Worm (Caenorhabditis elegans) whole organism, L3 larva: ENCODE measurements around the gene F37C4.8.
A peak's percentile ranks its signal among the peaks of the same experiment; 100 is the strongest.

Experiments used
- R02D3.7 ChIP-seq: fragments of 150-350 bp; optimal IDR thresholded peaks from 2 replicates; lab custom pipeline; 2014; ENCODE audit warnings: missing biosample characterization, missing genetic modification characterization
- aly-2 ChIP-seq: fragments of 150-350 bp; optimal IDR thresholded peaks from 2 replicates; lab custom pipeline; 2014; ENCODE audit warnings: missing biosample characterization, missing genetic modification characterization
- ama-1 ChIP-seq: fragments of 150-350 bp; optimal IDR thresholded peaks from 2 replicates; lab custom pipeline; 2018
- ceh-16 ChIP-seq: sonication (generic microtip); optimal IDR thresholded peaks from 2 replicates; lab custom pipeline; 2017; ENCODE audit warnings: missing biosample characterization, missing genetic modification characterization
- ceh-28 ChIP-seq: fragments of 150-350 bp; optimal IDR thresholded peaks from 2 replicates; lab custom pipeline; 2014; ENCODE audit warnings: missing biosample characterization, missing genetic modification reagents, missing genetic modification characterization
- ceh-82 ChIP-seq: fragments of 150-350 bp; optimal IDR thresholded peaks from 2 replicates; lab custom pipeline; 2014; ENCODE audit warnings: missing biosample characterization, missing genetic modification characterization
- ceh-9 ChIP-seq: sonication (generic microtip); optimal IDR thresholded peaks from 2 replicates; lab custom pipeline; 2018; ENCODE audit warnings: missing biosample characterization, missing genetic modification characterization
- daf-12 ChIP-seq: fragments of 150-350 bp; optimal IDR thresholded peaks from 2 replicates; lab custom pipeline; 2014; ENCODE audit warnings: missing biosample characterization, missing genetic modification reagents, missing genetic modification characterization
- egl-27 ChIP-seq: sonication (generic microtip); optimal IDR thresholded peaks from 4 replicates; lab custom pipeline; 2017; ENCODE audit warnings: missing biosample characterization, missing genetic modification reagents, missing genetic modification characterization
- egl-5 ChIP-seq: fragments of 150-350 bp; optimal IDR thresholded peaks from 2 replicates; lab custom pipeline; 2017; ENCODE audit warnings: missing biosample characterization, missing genetic modification reagents, missing genetic modification characterization, inconsistent platforms
- elt-1 ChIP-seq: fragments of 150-350 bp; optimal IDR thresholded peaks from 2 replicates; lab custom pipeline; 2014; ENCODE audit warnings: missing biosample characterization, missing genetic modification characterization
- elt-2 ChIP-seq: sonication (generic microtip); optimal IDR thresholded peaks from 2 replicates; lab custom pipeline; 2016; ENCODE audit warnings: missing genetic modification reagents, mild to moderate bottlenecking, missing genetic modification characterization, missing compliant biosample characterization
- elt-3 ChIP-seq, 3 experiments: fragments of 150-350 bp in 1 of 3; sonication (generic microtip) in 2 of 3; optimal IDR thresholded peaks; 2 replicates in 2 of 3; 4 replicates in 1 of 3; lab custom pipeline; 2014 to 2017; ENCODE audit warnings: missing biosample characterization in 3 of 3, missing genetic modification characterization in 3 of 3
- eor-1 ChIP-seq, 2 experiments: fragments of 150-350 bp; optimal IDR thresholded peaks; 2 replicates each; lab custom pipeline; 2014 to 2018; ENCODE audit warnings: missing biosample characterization in 2 of 2, missing genetic modification characterization in 2 of 2
- fkh-2 ChIP-seq: fragments of 150-350 bp; optimal IDR thresholded peaks from 2 replicates; lab custom pipeline; 2014; ENCODE audit warnings: missing biosample characterization, missing genetic modification reagents, missing genetic modification characterization
- fos-1 ChIP-seq: fragments of 150-350 bp; optimal IDR thresholded peaks from 2 replicates; lab custom pipeline; 2014; ENCODE audit warnings: missing biosample characterization, missing genetic modification characterization
- hmg-11 ChIP-seq: sonication (generic microtip); optimal IDR thresholded peaks from 2 replicates; lab custom pipeline; 2016; ENCODE audit warnings: missing genetic modification characterization, missing compliant biosample characterization
- jun-1 ChIP-seq: fragments of 150-350 bp; optimal IDR thresholded peaks from 2 replicates; lab custom pipeline; 2014; ENCODE audit warnings: missing biosample characterization, missing genetic modification reagents, missing genetic modification characterization
- lin-15B ChIP-seq: fragments of 150-350 bp; optimal IDR thresholded peaks from 2 replicates; lab custom pipeline; 2014; ENCODE audit warnings: missing biosample characterization, missing genetic modification characterization
- lin-39 ChIP-seq: fragments of 150-350 bp; optimal IDR thresholded peaks from 2 replicates; lab custom pipeline; 2018; ENCODE audit warnings: missing biosample characterization, missing genetic modification reagents, missing genetic modification characterization
- lsy-12 ChIP-seq: sonication (generic microtip); optimal IDR thresholded peaks from 2 replicates; lab custom pipeline; 2016; ENCODE audit warnings: mild to moderate bottlenecking, missing genetic modification characterization, missing compliant biosample characterization
- mml-1 ChIP-seq: fragments of 150-350 bp; sonication (generic microtip); optimal IDR thresholded peaks from 3 replicates; lab custom pipeline; 2014; ENCODE audit warnings: missing biosample characterization, missing genetic modification characterization
- nfya-1 ChIP-seq: sonication (generic microtip); optimal IDR thresholded peaks from 2 replicates; lab custom pipeline; 2017; ENCODE audit warnings: missing genetic modification characterization, mild to moderate bottlenecking, missing compliant biosample characterization, antibody characterized with exemption, moderate library complexity; ENCODE audit not compliant: insufficient read depth
- nhr-11 ChIP-seq: fragments of 150-350 bp; optimal IDR thresholded peaks from 2 replicates; lab custom pipeline; 2014; ENCODE audit warnings: missing biosample characterization, missing genetic modification characterization
- nhr-23 ChIP-seq: fragments of 150-350 bp; optimal IDR thresholded peaks from 2 replicates; lab custom pipeline; 2014; ENCODE audit warnings: missing biosample characterization, missing genetic modification reagents, missing genetic modification characterization
- nhr-237 ChIP-seq: fragments of 150-350 bp; optimal IDR thresholded peaks from 2 replicates; lab custom pipeline; 2014; ENCODE audit warnings: missing biosample characterization, missing genetic modification characterization
- nhr-25 ChIP-seq: sonication (generic microtip); optimal IDR thresholded peaks from 2 replicates; lab custom pipeline; 2017; ENCODE audit warnings: missing biosample characterization, missing genetic modification characterization
- nhr-28 ChIP-seq: fragments of 150-350 bp; optimal IDR thresholded peaks from 2 replicates; lab custom pipeline; 2014; ENCODE audit warnings: missing biosample characterization, missing genetic modification characterization
- nhr-43 ChIP-seq: sonication (generic microtip); optimal IDR thresholded peaks from 2 replicates; lab custom pipeline; 2016; ENCODE audit warnings: mild to moderate bottlenecking, missing genetic modification characterization, missing compliant biosample characterization; ENCODE audit not compliant: poor library complexity, severe bottlenecking
- nhr-67 ChIP-seq: fragments of 150-350 bp; optimal IDR thresholded peaks from 2 replicates; lab custom pipeline; 2014; ENCODE audit warnings: missing biosample characterization, missing genetic modification characterization
- nhr-76 ChIP-seq: fragments of 150-350 bp; sonication (generic microtip); optimal IDR thresholded peaks from 5 replicates; lab custom pipeline; 2014; ENCODE audit warnings: missing biosample characterization, missing genetic modification characterization
- nhr-77 ChIP-seq: fragments of 150-350 bp; optimal IDR thresholded peaks from 2 replicates; lab custom pipeline; 2014; ENCODE audit warnings: missing biosample characterization, missing genetic modification characterization
- pha-4 ChIP-seq: fragments of 150-350 bp; optimal IDR thresholded peaks from 2 replicates; lab custom pipeline; 2014; ENCODE audit warnings: missing biosample characterization, missing genetic modification reagents, missing genetic modification characterization
- pqm-1 ChIP-seq: fragments of 150-350 bp; optimal IDR thresholded peaks from 2 replicates; lab custom pipeline; 2017; ENCODE audit warnings: missing biosample characterization, missing genetic modification characterization, inconsistent platforms
- sea-2 ChIP-seq: fragments of 150-350 bp; sonication (generic microtip); optimal IDR thresholded peaks from 4 replicates; lab custom pipeline; 2014; ENCODE audit warnings: missing biosample characterization, missing genetic modification reagents, missing genetic modification characterization
- skn-1 ChIP-seq: fragments of 150-350 bp; optimal IDR thresholded peaks from 2 replicates; lab custom pipeline; 2014; ENCODE audit warnings: missing biosample characterization, missing genetic modification characterization
- snpc-4 ChIP-seq: fragments of 150-350 bp; optimal IDR thresholded peaks from 2 replicates; lab custom pipeline; 2014; ENCODE audit warnings: missing biosample characterization, missing genetic modification characterization
- tbx-2 ChIP-seq: sonication (generic microtip); optimal IDR thresholded peaks from 2 replicates; lab custom pipeline; 2016; ENCODE audit warnings: mild to moderate bottlenecking, missing genetic modification characterization, missing compliant biosample characterization
- unc-39 ChIP-seq: sonication (generic microtip); optimal IDR thresholded peaks from 4 replicates; lab custom pipeline; 2017; ENCODE audit warnings: missing biosample characterization, missing genetic modification characterization
- unc-62 ChIP-seq: fragments of 150-350 bp; sonication (generic microtip); optimal IDR thresholded peaks from 4 replicates; lab custom pipeline; 2014; ENCODE audit warnings: missing biosample characterization, missing genetic modification reagents, missing genetic modification characterization
- zag-1 ChIP-seq: fragments of 150-350 bp; optimal IDR thresholded peaks from 2 replicates; lab custom pipeline; 2014; ENCODE audit warnings: missing biosample characterization, missing genetic modification characterization
- ztf-11 ChIP-seq: fragments of 150-350 bp; optimal IDR thresholded peaks from 2 replicates; lab custom pipeline; 2014; ENCODE audit warnings: missing biosample characterization, missing genetic modification characterization
- ztf-4 ChIP-seq: fragments of 150-350 bp; optimal IDR thresholded peaks from 2 replicates; lab custom pipeline; 2014; ENCODE audit warnings: missing biosample characterization, missing genetic modification characterization

F37C4.8 gene

DNA sequence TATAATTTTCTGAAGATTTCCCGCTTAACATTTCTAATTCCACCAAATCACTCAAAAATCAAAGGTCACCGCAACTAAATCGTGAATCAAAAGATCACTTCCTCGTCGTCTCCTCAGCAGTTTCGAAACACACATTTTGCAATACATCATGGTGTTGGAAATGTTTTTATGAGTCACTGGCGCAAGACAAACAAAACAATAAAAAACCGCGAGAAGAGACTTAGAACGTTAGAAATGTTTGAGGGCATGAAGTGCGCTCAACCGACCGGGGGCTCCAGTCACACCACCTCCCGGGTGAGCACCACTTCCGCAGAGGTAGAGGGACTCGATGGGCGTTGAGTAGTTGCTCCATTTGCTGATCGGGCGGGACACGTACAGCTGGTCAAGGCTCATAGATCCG is 5.8 kb downstream of the F37C4.8 start:
- TF ChIP-seq unc-62 (no peak), aly-2 (no peak), nhr-43 (no peak), egl-5 (peak; percentile 100), pha-4 (tag; lab: Kevin White, UChicago) (peak; percentile 80), elt-2 (tag; lab: Kevin White, UChicago) (peak; percentile 19), pqm-1 (tag; lab: Kevin White, UChicago) (peak; percentile 31), elt-3 (tag; optimal IDR thresholded peaks at IDR 0.05; lab: Kevin White, UChicago) (no peak), ceh-28 (tag; lab: Kevin White, UChicago) (no peak), nhr-67 (tag; lab: Kevin White, UChicago) (no peak), lin-39 (tag; lab: Kevin White, UChicago) (peak; percentile 66), snpc-4 (peak; percentile 22), nhr-25 (tag; lab: Kevin White, UChicago) (no peak), lsy-12 (tag; lab: Kevin White, UChicago) (no peak), fos-1 (tag; lab: Kevin White, UChicago) (peak; percentile 66), jun-1 (peak; percentile 85), skn-1 (tag; lab: Kevin White, UChicago) (no peak), eor-1 (tag; optimal IDR thresholded peaks at IDR 0.05; lab: Kevin White, UChicago) (no peak), lin-15B (tag; lab: Kevin White, UChicago) (peak; percentile 30), mml-1 (tag; lab: Kevin White, UChicago) (no peak), nfya-1 (peak; percentile 12), nhr-23 (tag; lab: Kevin White, UChicago) (peak; percentile 31), ztf-4 (no peak), egl-27 (tag; lab: Kevin White, UChicago) (peak; percentile 63)

DNA sequence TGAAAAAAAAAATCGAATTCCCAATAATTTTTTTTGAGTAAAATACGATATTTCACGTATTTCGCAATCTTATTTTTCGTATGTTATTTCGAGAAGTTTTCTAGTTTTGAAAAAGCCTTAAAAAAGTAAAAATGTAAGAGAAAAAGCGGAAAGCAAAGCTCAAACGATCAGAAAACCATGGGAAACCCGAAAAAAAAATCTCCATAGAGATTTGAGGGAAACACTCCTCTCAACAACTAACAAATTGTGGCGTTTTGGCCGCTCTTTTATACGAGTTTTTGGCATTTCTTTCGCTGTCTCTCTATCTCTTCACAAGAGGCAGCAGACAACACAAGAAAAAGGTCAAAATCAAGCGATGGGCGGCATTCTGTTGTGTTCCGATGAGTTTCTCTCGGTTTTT is 6.6 kb downstream of the F37C4.8 start:
- TF ChIP-seq mml-1 (tag; lab: Kevin White, UChicago) (no peak), ceh-82 (peak; percentile 8), pqm-1 (tag; lab: Kevin White, UChicago) (no peak), elt-3 (tag; optimal IDR thresholded peaks at IDR 0.05; lab: Kevin White, UChicago) (no peak), nhr-28 (tag; lab: Kevin White, UChicago) (no peak), elt-2 (tag; lab: Kevin White, UChicago) (peak; percentile 55), nhr-43 (no peak), nhr-25 (tag; lab: Kevin White, UChicago) (peak; percentile 50), eor-1 (tag; optimal IDR thresholded peaks at IDR 0.05; lab: Kevin White, UChicago) (no peak), ztf-11 (tag; lab: Kevin White, UChicago) (no peak), ceh-9 (tag; lab: Kevin White, UChicago) (no peak), ceh-28 (tag; lab: Kevin White, UChicago) (no peak), nfya-1 (peak; percentile 58), ama-1 (lab: Kevin White, UChicago) (peak; percentile 89), unc-39 (tag; lab: Kevin White, UChicago) (no peak), lin-15B (tag; lab: Kevin White, UChicago) (peak; percentile 37), jun-1 (peak; percentile 14), nhr-11 (no peak), hmg-11 (tag; lab: Kevin White, UChicago) (peak; percentile 19), egl-5 (no peak), aly-2 (no peak), snpc-4 (no peak), nhr-77 (no peak), R02D3.7 (tag; lab: Kevin White, UChicago) (no peak), nhr-237 (tag; lab: Kevin White, UChicago) (no peak), tbx-2 (tag; lab: Kevin White, UChicago) (no peak), fkh-2 (tag; lab: Kevin White, UChicago) (no peak), zag-1 (no peak), elt-1 (tag; lab: Kevin White, UChicago) (no peak), nhr-76 (tag; lab: Kevin White, UChicago) (no peak), daf-12 (no peak), sea-2 (GFP tag; lab: Kevin White, UChicago) (no peak), skn-1 (tag; lab: Kevin White, UChicago) (peak; percentile 1), ceh-16 (tag; lab: Kevin White, UChicago) (no peak), unc-62 (no peak), fos-1 (tag; lab: Kevin White, UChicago) (peak; percentile 23), egl-27 (tag; lab: Kevin White, UChicago) (no peak), pha-4 (tag; lab: Kevin White, UChicago) (peak; percentile 44)
- TF ChIP-seq, all 47 proteins: peak for 11
